Worm (Caenorhabditis elegans) whole organism, mixed stage, embryonic: Measurements from ENCODE around the gene C06C3.3.

Experiments
- M03D4.4 ChIP-seq: sonication (generic microtip); optimal IDR thresholded peaks from 2 replicates; lab custom pipeline; 2017; ENCODE audit warnings: mild to moderate bottlenecking, missing genetic modification characterization, missing compliant biosample characterization
- bed-3 ChIP-seq: fragments of 200-800 bp; sonication (Bioruptor generic); optimal IDR thresholded peaks from 3 replicates; lab custom pipeline; 2018; ENCODE audit warnings: mild to moderate bottlenecking, missing genetic modification characterization, moderate library complexity, missing compliant biosample characterization
- blmp-1 ChIP-seq: fragments of 150-350 bp; optimal IDR thresholded peaks from 2 replicates; lab custom pipeline; 2014; ENCODE audit warnings: missing biosample characterization, missing genetic modification characterization
- ceh-39 ChIP-seq: fragments of 150-350 bp; optimal IDR thresholded peaks from 2 replicates; lab custom pipeline; 2014; ENCODE audit warnings: missing biosample characterization, missing genetic modification characterization
- ceh-43 ChIP-seq: fragments of 200-800 bp; sonication (Bioruptor generic); optimal IDR thresholded peaks from 2 replicates; lab custom pipeline; 2018; ENCODE audit warnings: mild to moderate bottlenecking, missing genetic modification characterization, moderate library complexity, missing compliant biosample characterization
- ceh-83 ChIP-seq: fragments of 200-800 bp; sonication (Bioruptor generic); optimal IDR thresholded peaks from 2 replicates; lab custom pipeline; 2018; ENCODE audit warnings: mild to moderate bottlenecking, missing genetic modification characterization, missing compliant biosample characterization
- ces-1 ChIP-seq: fragments of 150-350 bp; optimal IDR thresholded peaks from 2 replicates; lab custom pipeline; 2014; ENCODE audit warnings: missing biosample characterization, missing genetic modification reagents, missing genetic modification characterization
- cnd-1 ChIP-seq: fragments of 200-800 bp; sonication (Bioruptor generic); optimal IDR thresholded peaks from 2 replicates; lab custom pipeline; 2018; ENCODE audit warnings: mild to moderate bottlenecking, missing genetic modification characterization, missing compliant biosample characterization
- drap-1 ChIP-seq: fragments of 200-800 bp; sonication (Bioruptor generic); optimal IDR thresholded peaks from 3 replicates; lab custom pipeline; 2018; ENCODE audit warnings: mild to moderate bottlenecking, missing genetic modification characterization, missing compliant biosample characterization
- elt-1 ChIP-seq: sonication (generic microtip); optimal IDR thresholded peaks from 2 replicates; lab custom pipeline; 2017; ENCODE audit warnings: missing genetic modification characterization, mild to moderate bottlenecking, missing compliant biosample characterization, antibody characterized with exemption, moderate library complexity, borderline replicate concordance; ENCODE audit not compliant: insufficient read depth
- elt-3 ChIP-seq: fragments of 150-350 bp; optimal IDR thresholded peaks from 2 replicates; lab custom pipeline; 2014; ENCODE audit warnings: missing biosample characterization, missing genetic modification characterization
- flh-1 ChIP-seq: fragments of 200-800 bp; sonication (Bioruptor generic); optimal IDR thresholded peaks from 2 replicates; lab custom pipeline; 2018; ENCODE audit warnings: mild to moderate bottlenecking, missing genetic modification characterization, moderate library complexity, missing compliant biosample characterization
- ham-2 ChIP-seq: fragments of 200-800 bp; sonication (Bioruptor generic); optimal IDR thresholded peaks from 2 replicates; lab custom pipeline; 2018; ENCODE audit warnings: mild to moderate bottlenecking, missing genetic modification characterization, missing compliant biosample characterization
- hlh-1 ChIP-seq: fragments of 150-350 bp; optimal IDR thresholded peaks from 2 replicates; lab custom pipeline; 2014; ENCODE audit warnings: missing biosample characterization, missing genetic modification reagents, missing genetic modification characterization
- lin-13 ChIP-seq: fragments of 150-350 bp; optimal IDR thresholded peaks from 2 replicates; lab custom pipeline; 2014; ENCODE audit warnings: missing biosample characterization, missing genetic modification characterization
- lin-32 ChIP-seq: fragments of 200-800 bp; sonication (Bioruptor generic); optimal IDR thresholded peaks from 2 replicates; lab custom pipeline; 2018; ENCODE audit warnings: mild to moderate bottlenecking, missing genetic modification characterization, missing compliant biosample characterization
- mab-5 ChIP-seq: fragments of 150-350 bp; optimal IDR thresholded peaks from 2 replicates; lab custom pipeline; 2014; ENCODE audit warnings: missing biosample characterization, missing genetic modification characterization
- mep-1 ChIP-seq: fragments of 150-350 bp; optimal IDR thresholded peaks from 2 replicates; lab custom pipeline; 2017; ENCODE audit warnings: missing biosample characterization, missing genetic modification reagents, missing genetic modification characterization, inconsistent platforms
- mls-2 ChIP-seq: sonication (generic microtip); optimal IDR thresholded peaks from 2 replicates; lab custom pipeline; 2016; ENCODE audit warnings: mild to moderate bottlenecking, missing genetic modification characterization, moderate library complexity, missing compliant biosample characterization
- nhr-12 ChIP-seq: fragments of 150-350 bp; optimal IDR thresholded peaks from 2 replicates; lab custom pipeline; 2014; ENCODE audit warnings: missing biosample characterization, missing genetic modification characterization
- nhr-2 ChIP-seq: fragments of 150-350 bp; optimal IDR thresholded peaks from 2 replicates; lab custom pipeline; 2014; ENCODE audit warnings: missing biosample characterization, missing genetic modification characterization
- nhr-28 ChIP-seq: fragments of 150-350 bp; optimal IDR thresholded peaks from 2 replicates; lab custom pipeline; 2014; ENCODE audit warnings: missing biosample characterization, missing genetic modification characterization
- nhr-76 ChIP-seq: sonication (generic microtip); optimal IDR thresholded peaks from 2 replicates; lab custom pipeline; 2017; ENCODE audit warnings: missing biosample characterization, missing genetic modification characterization
- pha-4 ChIP-seq: fragments of 150-350 bp; optimal IDR thresholded peaks from 2 replicates; lab custom pipeline; 2018; ENCODE audit warnings: missing biosample characterization, missing genetic modification reagents, missing genetic modification characterization
- sem-2 ChIP-seq: fragments of 200-800 bp; sonication (Bioruptor generic); optimal IDR thresholded peaks from 2 replicates; lab custom pipeline; 2018; ENCODE audit warnings: mild to moderate bottlenecking, missing genetic modification characterization, missing compliant biosample characterization
- snpc-4 ChIP-seq: fragments of 150-350 bp; optimal IDR thresholded peaks from 2 replicates; lab custom pipeline; 2014; ENCODE audit warnings: missing biosample characterization, missing genetic modification characterization
- tbx-8 ChIP-seq: fragments of 200-800 bp; sonication (Bioruptor generic); optimal IDR thresholded peaks from 2 replicates; lab custom pipeline; 2018; ENCODE audit warnings: mild to moderate bottlenecking, missing genetic modification characterization, moderate library complexity, missing compliant biosample characterization
- unc-120 ChIP-seq: sonication (generic microtip); optimal IDR thresholded peaks from 2 replicates; lab custom pipeline; 2017; ENCODE audit warnings: missing genetic modification characterization, missing compliant biosample characterization; ENCODE audit not compliant: poor library complexity, severe bottlenecking
- unc-39 ChIP-seq: fragments of 150-350 bp; optimal IDR thresholded peaks from 2 replicates; lab custom pipeline; 2014; ENCODE audit warnings: missing biosample characterization, missing genetic modification characterization
- unc-62 ChIP-seq: fragments of 150-350 bp; optimal IDR thresholded peaks from 2 replicates; lab custom pipeline; 2014; ENCODE audit warnings: missing biosample characterization, missing genetic modification reagents, missing genetic modification characterization
- zip-8 ChIP-seq: fragments of 150-350 bp; optimal IDR thresholded peaks from 2 replicates; lab custom pipeline; 2014; ENCODE audit warnings: missing biosample characterization, missing genetic modification characterization
- ztf-11 ChIP-seq: fragments of 150-350 bp; optimal IDR thresholded peaks from 2 replicates; lab custom pipeline; 2014; ENCODE audit warnings: missing biosample characterization, missing genetic modification characterization

C06C3.3 gene

ce11 chrII:9412086-9412608 is 39.9 kb upstream of the C06C3.3 start, which contains the start of gene arrd-3:
TSS of gene arrd-3 (plus strand) at chrII:9412558.
- TF ChIP-seq hlh-1 (tag; lab: Kevin White, UChicago) (no peak), elt-3 (tag; lab: Kevin White, UChicago) (no peak), pha-4 (tag; lab: Kevin White, UChicago) (no peak), nhr-2 (tag; lab: Kevin White, UChicago) (no peak), nhr-76 (tag; lab: Kevin White, UChicago) (no peak), drap-1 (GFP tag; lab: Kevin White, UChicago) (no peak), snpc-4 (no peak), lin-32 (GFP tag; lab: Kevin White, UChicago) (no peak), unc-62 (GFP tag; lab: Kevin White, UChicago) (no peak), unc-120 (tag; lab: Kevin White, UChicago) (no peak), mep-1 (tag; lab: Kevin White, UChicago) (no peak), blmp-1 (no peak), tbx-8 (GFP tag; lab: Kevin White, UChicago) (no peak), ces-1 (GFP tag; lab: Kevin White, UChicago) (no peak)

ce11 chrII:9411497-9411896 is 39.2 kb upstream of the C06C3.3 start, which contains the start of gene M176.9:
TSS of gene M176.9 (minus strand) at chrII:9411597.
- no peak for TF ChIP-seq ztf-11 (tag; lab: Kevin White, UChicago)
- no peak for TF ChIP-seq bed-3 (GFP tag; lab: Kevin White, UChicago)
- no peak for TF ChIP-seq flh-1 (GFP tag; lab: Kevin White, UChicago)
- no peak for TF ChIP-seq sem-2 (GFP tag; lab: Kevin White, UChicago)
- TF ChIP-seq lin-13 (tag; lab: Kevin White, UChicago): no peak
- TF ChIP-seq nhr-76 (tag; lab: Kevin White, UChicago): no peak
- TF ChIP-seq M03D4.4 (tag; lab: Kevin White, UChicago): no peak
- TF ChIP-seq hlh-1 (tag; lab: Kevin White, UChicago): no peak
- no peak for TF ChIP-seq pha-4 (tag; lab: Kevin White, UChicago)
- TF ChIP-seq tbx-8 (GFP tag; lab: Kevin White, UChicago): no peak

ce11 chrII:9407469-9407868 is 35.2 kb upstream of the C06C3.3 start, which contains the start of gene arrd-2:
TSS of gene arrd-2 (plus strand) at chrII:9407769.
- TF ChIP-seq ces-1 (GFP tag; lab: Kevin White, UChicago) (no peak), ham-2 (GFP tag; lab: Kevin White, UChicago) (no peak), nhr-28 (tag; lab: Kevin White, UChicago) (no peak), mab-5 (tag; lab: Kevin White, UChicago) (no peak), unc-39 (no peak), cnd-1 (tag; lab: Kevin White, UChicago) (no peak), sem-2 (GFP tag; lab: Kevin White, UChicago) (no peak), elt-1 (tag; lab: Kevin White, UChicago) (no peak), mls-2 (tag; lab: Kevin White, UChicago) (no peak), nhr-2 (tag; lab: Kevin White, UChicago) (no peak), ceh-39 (tag; lab: Kevin White, UChicago) (no peak), elt-3 (tag; lab: Kevin White, UChicago) (no peak), M03D4.4 (tag; lab: Kevin White, UChicago) (no peak)

- TF ChIP-seq zip-8 (tag; lab: Kevin White, UChicago) (no peak), ceh-43 (no peak), unc-62 (GFP tag; lab: Kevin White, UChicago) (no peak), unc-120 (tag; lab: Kevin White, UChicago) (no peak), ces-1 (GFP tag; lab: Kevin White, UChicago) (no peak), ham-2 (GFP tag; lab: Kevin White, UChicago) (no peak), nhr-12 (tag; lab: Kevin White, UChicago) (no peak), drap-1 (GFP tag; lab: Kevin White, UChicago) (no peak), unc-39 (no peak), tbx-8 (GFP tag; lab: Kevin White, UChicago) (no peak), elt-3 (tag; lab: Kevin White, UChicago) (no peak), ceh-39 (tag; lab: Kevin White, UChicago) (no peak), cnd-1 (tag; lab: Kevin White, UChicago) (no peak), elt-1 (tag; lab: Kevin White, UChicago) (no peak), mls-2 (tag; lab: Kevin White, UChicago) (no peak), ceh-83 (GFP tag; lab: Kevin White, UChicago) (no peak), flh-1 (GFP tag; lab: Kevin White, UChicago) (no peak)
These were observed 34.7 kb upstream of the C06C3.3 start, which contains the start of gene mpz-6 for ce11 chrII:9407020-9407419. TSS of gene mpz-6 (minus strand) at chrII:9407120.
